Worm (Caenorhabditis elegans) whole organism, L2 larva: ENCODE data around the gene C53C11.1.
A peak's percentile ranks its signal among the peaks of the same experiment; 100 is the strongest.

ENCODE experiments used
- F13H6.1 ChIP-seq: sonication (generic microtip); optimal IDR thresholded peaks from 2 replicates; lab custom pipeline; 2016; ENCODE audit warnings: missing genetic modification characterization, missing compliant biosample characterization
- Y55F3AM.14 ChIP-seq: fragments of 200-800 bp; sonication (Bioruptor generic); optimal IDR thresholded peaks from 2 replicates; lab custom pipeline; 2018; ENCODE audit warnings: mild to moderate bottlenecking, missing genetic modification characterization, missing compliant biosample characterization
- ZK546.5 ChIP-seq: sonication (generic microtip); optimal IDR thresholded peaks from 2 replicates; lab custom pipeline; 2017; ENCODE audit warnings: missing biosample characterization, missing genetic modification characterization
- alr-1 ChIP-seq: fragments of 150-350 bp; optimal IDR thresholded peaks from 2 replicates; lab custom pipeline; 2014; ENCODE audit warnings: missing biosample characterization, missing genetic modification characterization
- aly-2 ChIP-seq: fragments of 150-350 bp; optimal IDR thresholded peaks from 2 replicates; lab custom pipeline; 2014; ENCODE audit warnings: missing biosample characterization, missing genetic modification characterization
- ama-1 ChIP-seq: fragments of 150-350 bp; optimal IDR thresholded peaks from 2 replicates; lab custom pipeline; 2018; ENCODE audit warnings: inconsistent platforms
- blmp-1 ChIP-seq: sonication (generic microtip); optimal IDR thresholded peaks from 2 replicates; lab custom pipeline; 2017; ENCODE audit warnings: missing genetic modification characterization, mild to moderate bottlenecking, missing compliant biosample characterization, antibody characterized with exemption, moderate library complexity; ENCODE audit not compliant: insufficient read depth
- ceh-16 ChIP-seq: fragments of 150-350 bp; optimal IDR thresholded peaks from 2 replicates; lab custom pipeline; 2014; ENCODE audit warnings: missing biosample characterization, missing genetic modification characterization
- crh-2 ChIP-seq: sonication (generic microtip); optimal IDR thresholded peaks from 2 replicates; lab custom pipeline; 2017; ENCODE audit warnings: missing biosample characterization, missing genetic modification characterization
- dmd-4 ChIP-seq: sonication (generic microtip); optimal IDR thresholded peaks from 2 replicates; lab custom pipeline; 2017; ENCODE audit warnings: missing biosample characterization, missing genetic modification characterization
- elt-1 ChIP-seq: fragments of 150-350 bp; optimal IDR thresholded peaks from 2 replicates; lab custom pipeline; 2014; ENCODE audit warnings: missing biosample characterization, missing genetic modification characterization
- elt-3 ChIP-seq: sonication (generic microtip); optimal IDR thresholded peaks from 2 replicates; lab custom pipeline; 2017; ENCODE audit warnings: missing biosample characterization, missing genetic modification characterization
- fos-1 ChIP-seq: fragments of 150-350 bp; optimal IDR thresholded peaks from 2 replicates; lab custom pipeline; 2014; ENCODE audit warnings: missing biosample characterization, missing genetic modification characterization
- gmeb-1 ChIP-seq: fragments of 150-350 bp; optimal IDR thresholded peaks from 2 replicates; lab custom pipeline; 2014; ENCODE audit warnings: missing biosample characterization, missing genetic modification characterization
- lin-39 ChIP-seq: fragments of 150-350 bp; optimal IDR thresholded peaks from 2 replicates; lab custom pipeline; 2014; ENCODE audit warnings: missing biosample characterization, missing genetic modification reagents, missing genetic modification characterization
- lsy-2 ChIP-seq, 2 experiments: fragments of 150-350 bp in 1 of 2; sonication (generic microtip) in 1 of 2; optimal IDR thresholded peaks; 2 replicates each; lab custom pipeline; 2014 to 2017; ENCODE audit warnings: missing biosample characterization in 2 of 2, missing genetic modification characterization in 2 of 2
- mdl-1 ChIP-seq, 2 experiments: fragments of 150-350 bp in 1 of 2; sonication (generic microtip) in 1 of 2; optimal IDR thresholded peaks; 2 replicates each; lab custom pipeline; 2017; ENCODE audit warnings: missing biosample characterization in 2 of 2, missing genetic modification characterization in 2 of 2
- nhr-10 ChIP-seq: sonication (generic microtip); optimal IDR thresholded peaks from 2 replicates; lab custom pipeline; 2017; ENCODE audit warnings: missing biosample characterization, missing genetic modification characterization
- nhr-11 ChIP-seq: fragments of 150-350 bp; optimal IDR thresholded peaks from 2 replicates; lab custom pipeline; 2014; ENCODE audit warnings: missing biosample characterization, missing genetic modification characterization
- nhr-12 ChIP-seq: fragments of 150-350 bp; optimal IDR thresholded peaks from 2 replicates; lab custom pipeline; 2014; ENCODE audit warnings: missing biosample characterization, missing genetic modification characterization
- nhr-21 ChIP-seq: fragments of 150-350 bp; optimal IDR thresholded peaks from 2 replicates; lab custom pipeline; 2014; ENCODE audit warnings: missing biosample characterization, missing genetic modification characterization
- nhr-237 ChIP-seq: fragments of 150-350 bp; optimal IDR thresholded peaks from 2 replicates; lab custom pipeline; 2014; ENCODE audit warnings: missing biosample characterization, missing genetic modification characterization
- nhr-6 ChIP-seq: fragments of 150-350 bp; optimal IDR thresholded peaks from 2 replicates; lab custom pipeline; 2014; ENCODE audit warnings: missing biosample characterization, missing genetic modification characterization
- peb-1 ChIP-seq: fragments of 150-350 bp; optimal IDR thresholded peaks from 2 replicates; lab custom pipeline; 2014; ENCODE audit warnings: missing biosample characterization, missing genetic modification characterization
- sem-4 ChIP-seq: fragments of 150-350 bp; optimal IDR thresholded peaks from 2 replicates; lab custom pipeline; 2014; ENCODE audit warnings: missing biosample characterization, missing genetic modification reagents, missing genetic modification characterization
- skn-1 ChIP-seq: sonication (generic microtip); optimal IDR thresholded peaks from 2 replicates; lab custom pipeline; 2017; ENCODE audit warnings: missing biosample characterization, missing genetic modification characterization
- sma-3 ChIP-seq: sonication (generic microtip); optimal IDR thresholded peaks from 2 replicates; lab custom pipeline; 2016; ENCODE audit warnings: missing genetic modification reagents, missing genetic modification characterization, missing compliant biosample characterization
- snpc-4 ChIP-seq: fragments of 150-350 bp; optimal IDR thresholded peaks from 2 replicates; lab custom pipeline; 2014; ENCODE audit warnings: missing biosample characterization, missing genetic modification characterization
- unc-39 ChIP-seq: fragments of 150-350 bp; optimal IDR thresholded peaks from 2 replicates; lab custom pipeline; 2014; ENCODE audit warnings: missing biosample characterization, missing genetic modification characterization
- unc-55 ChIP-seq: fragments of 150-350 bp; sonication (generic microtip); optimal IDR thresholded peaks from 3 replicates; lab custom pipeline; 2014; ENCODE audit warnings: missing biosample characterization, missing genetic modification reagents, missing genetic modification characterization
- unc-62 ChIP-seq: fragments of 150-350 bp; optimal IDR thresholded peaks from 2 replicates; lab custom pipeline; 2014; ENCODE audit warnings: missing biosample characterization, missing genetic modification reagents, missing genetic modification characterization
- zag-1 ChIP-seq: fragments of 150-350 bp; optimal IDR thresholded peaks from 2 replicates; lab custom pipeline; 2014; ENCODE audit warnings: missing biosample characterization, missing genetic modification characterization
- ztf-1 ChIP-seq: fragments of 200-800 bp; sonication (Bioruptor generic); conservative IDR thresholded peaks from 2 replicates; pipeline ENCODE4 v1.3.6; 2022; ENCODE audit warnings: missing genetic modification characterization, missing compliant biosample characterization

The C53C11.1 gene

ce11 chrX:17340484-17340883 lies at the start of gene C53C11.1:
Gene C53C11.1 (plus strand): TSS chrX:17340784.
- no peak for TF ChIP-seq zag-1 (tag; lab: Kevin White, UChicago)

ce11 chrX:17294019-17294418 lies 46.6 kb upstream of the C53C11.1 start:
- no peak for TF ChIP-seq unc-55 (GFP tag; lab: Kevin White, UChicago)
- TF ChIP-seq lin-39, result no peak
- TF ChIP-seq skn-1 (tag; lab: Kevin White, UChicago), result no peak
- no peak for TF ChIP-seq peb-1 (tag; lab: Kevin White, UChicago)
- no peak for TF ChIP-seq aly-2 (tag; lab: Kevin White, UChicago)
- TF ChIP-seq elt-1 (tag; lab: Kevin White, UChicago), result no peak
- no peak for TF ChIP-seq ama-1 (lab: Kevin White, UChicago)
- TF ChIP-seq ceh-16 (tag; lab: Kevin White, UChicago), result no peak
- no peak for TF ChIP-seq nhr-11 (tag; lab: Kevin White, UChicago)
- TF ChIP-seq fos-1 (tag; lab: Kevin White, UChicago), result no peak
- TF ChIP-seq F13H6.1 (tag; lab: Kevin White, UChicago), result no peak
- TF ChIP-seq dmd-4 (tag; lab: Kevin White, UChicago), result no peak
- TF ChIP-seq ZK546.5 (tag; lab: Kevin White, UChicago), result no peak
- no peak for TF ChIP-seq Y55F3AM.14 (GFP tag; lab: Kevin White, UChicago)
- TF ChIP-seq snpc-4 (tag; lab: Kevin White, UChicago), result no peak
- TF ChIP-seq nhr-12 (tag; lab: Kevin White, UChicago), result no peak
- TF ChIP-seq unc-39 (tag; lab: Kevin White, UChicago), result no peak
- no peak for TF ChIP-seq gmeb-1

ce11 chrX:17294728-17295127 lies 45.9 kb upstream of the C53C11.1 start, which contains the start of gene C33E10.8:
Gene C33E10.8 (minus strand): TSS chrX:17294828.
- TF ChIP-seq elt-3 (tag; lab: Kevin White, UChicago), result no peak
- no peak for TF ChIP-seq nhr-6 (tag; lab: Kevin White, UChicago)
- TF ChIP-seq fos-1 (tag; lab: Kevin White, UChicago), result no peak
- TF ChIP-seq gmeb-1, result no peak
- TF ChIP-seq blmp-1 (tag; lab: Kevin White, UChicago), result no peak
- no peak for TF ChIP-seq sem-4
- TF ChIP-seq lin-39, result no peak

- TF ChIP-seq lsy-2 (tag; optimal IDR thresholded peaks at IDR 0.05; lab: Kevin White, UChicago) (peak in 1 of 2 experiments; percentile 68), nhr-21 (no peak)
These were observed 43.2 kb upstream of the C53C11.1 start for ce11 chrX:17297408-17297807.

- TF ChIP-seq nhr-12 (tag; lab: Kevin White, UChicago) (no peak), snpc-4 (tag; lab: Kevin White, UChicago) (peak; percentile 65)
These were observed 39.8 kb upstream of the C53C11.1 start for ce11 chrX:17300735-17301134.

- TF ChIP-seq lin-39 (no peak), nhr-237 (tag; lab: Kevin White, UChicago) (no peak), crh-2 (tag; lab: Kevin White, UChicago) (no peak), elt-1 (tag; lab: Kevin White, UChicago) (no peak), blmp-1 (tag; lab: Kevin White, UChicago) (no peak), unc-55 (GFP tag; lab: Kevin White, UChicago) (no peak), sma-3 (GFP tag; lab: Kevin White, UChicago) (no peak), nhr-11 (tag; lab: Kevin White, UChicago) (no peak), alr-1 (tag; lab: Kevin White, UChicago) (no peak), lsy-2 (tag; optimal IDR thresholded peaks at IDR 0.05; lab: Kevin White, UChicago) (no peak), nhr-10 (tag; lab: Kevin White, UChicago) (no peak), elt-3 (tag; lab: Kevin White, UChicago) (no peak), mdl-1 (tag; optimal IDR thresholded peaks at IDR 0.05; lab: Kevin White, UChicago) (no peak), skn-1 (tag; lab: Kevin White, UChicago) (no peak), unc-62 (GFP tag; lab: Kevin White, UChicago) (no peak), ztf-1 (GFP tag; lab: Robert Waterston, UW) (no peak), ceh-16 (tag; lab: Kevin White, UChicago) (no peak), F13H6.1 (tag; lab: Kevin White, UChicago) (no peak)
- TF ChIP-seq, all 48 proteins: peak for 0
These were observed 38.7 kb upstream of the C53C11.1 start, which contains the start of gene C33E10.10 for ce11 chrX:17301900-17302299. Gene C33E10.10 (minus strand): TSS chrX:17302000.
